Worm (Caenorhabditis elegans) whole organism, late embryonic: Measurements from ENCODE around the gene pcp-4.

Experiments
- C08G9.2 ChIP-seq: sonication (generic microtip); optimal IDR thresholded peaks from 2 replicates; lab custom pipeline; 2016; ENCODE audit warnings: mild to moderate bottlenecking, missing genetic modification characterization, moderate library complexity, missing compliant biosample characterization
- F13H6.1 ChIP-seq: sonication (generic microtip); optimal IDR thresholded peaks from 2 replicates; lab custom pipeline; 2016; ENCODE audit warnings: missing genetic modification characterization, missing compliant biosample characterization
- Y22D7AL.16 ChIP-seq: sonication (generic microtip); optimal IDR thresholded peaks from 2 replicates; lab custom pipeline; 2016; ENCODE audit warnings: missing genetic modification characterization, missing compliant biosample characterization
- ama-1 ChIP-seq: fragments of 150-350 bp; optimal IDR thresholded peaks from 2 replicates; lab custom pipeline; 2014
- ceh-14 ChIP-seq: sonication (generic microtip); optimal IDR thresholded peaks from 2 replicates; lab custom pipeline; 2016; ENCODE audit warnings: missing genotype, missing genetic modification characterization, missing compliant biosample characterization
- ceh-18 ChIP-seq: sonication (generic microtip); optimal IDR thresholded peaks from 2 replicates; lab custom pipeline; 2016; ENCODE audit warnings: missing genetic modification characterization, missing compliant biosample characterization
- ceh-24 ChIP-seq: sonication (generic microtip); optimal IDR thresholded peaks from 2 replicates; lab custom pipeline; 2016; ENCODE audit warnings: mild to moderate bottlenecking, missing genetic modification characterization, missing compliant biosample characterization
- ceh-30 ChIP-seq: fragments of 150-350 bp; optimal IDR thresholded peaks from 2 replicates; lab custom pipeline; 2014; ENCODE audit warnings: missing biosample characterization, missing genetic modification characterization
- ceh-31 ChIP-seq: sonication (generic microtip); optimal IDR thresholded peaks from 2 replicates; lab custom pipeline; 2016; ENCODE audit warnings: missing genetic modification characterization, missing compliant biosample characterization
- che-1 ChIP-seq: sonication (generic microtip); optimal IDR thresholded peaks from 2 replicates; lab custom pipeline; 2016; ENCODE audit warnings: mild to moderate bottlenecking, missing genetic modification characterization, missing compliant biosample characterization
- dmd-4 ChIP-seq: sonication (generic microtip); optimal IDR thresholded peaks from 2 replicates; lab custom pipeline; 2016; ENCODE audit warnings: borderline replicate concordance, missing genetic modification characterization, missing compliant biosample characterization
- dve-1 ChIP-seq: sonication (generic microtip); optimal IDR thresholded peaks from 2 replicates; lab custom pipeline; 2017; ENCODE audit warnings: antibody characterized with exemption, mild to moderate bottlenecking, missing genetic modification characterization, missing compliant biosample characterization
- elt-2 ChIP-seq: sonication (generic microtip); optimal IDR thresholded peaks from 2 replicates; lab custom pipeline; 2016; ENCODE audit warnings: missing genetic modification reagents, missing genetic modification characterization, missing compliant biosample characterization
- fax-1 ChIP-seq: sonication (generic microtip); optimal IDR thresholded peaks from 2 replicates; lab custom pipeline; 2016; ENCODE audit warnings: missing genotype, missing genetic modification characterization, missing compliant biosample characterization
- fkh-10 ChIP-seq: fragments of 150-350 bp; optimal IDR thresholded peaks from 2 replicates; lab custom pipeline; 2014; ENCODE audit warnings: missing biosample characterization, missing genetic modification reagents, missing genetic modification characterization
- fkh-6 ChIP-seq: sonication (generic microtip); optimal IDR thresholded peaks from 2 replicates; lab custom pipeline; 2016; ENCODE audit warnings: missing genetic modification characterization, missing compliant biosample characterization
- gmeb-2 ChIP-seq: sonication (generic microtip); optimal IDR thresholded peaks from 2 replicates; lab custom pipeline; 2016; ENCODE audit warnings: missing genetic modification characterization, inconsistent platforms, missing compliant biosample characterization
- hlh-13 ChIP-seq: fragments of 200-800 bp; sonication (Bioruptor generic); optimal IDR thresholded peaks from 2 replicates; lab custom pipeline; 2018; ENCODE audit warnings: mild to moderate bottlenecking, missing genetic modification characterization, missing compliant biosample characterization
- hlh-30 ChIP-seq: sonication (generic microtip); optimal IDR thresholded peaks from 2 replicates; lab custom pipeline; 2017; ENCODE audit warnings: antibody characterized with exemption, missing genetic modification characterization, missing compliant biosample characterization; ENCODE audit not compliant: insufficient read depth
- hlh-6 ChIP-seq: sonication (generic microtip); optimal IDR thresholded peaks from 2 replicates; lab custom pipeline; 2016; ENCODE audit warnings: missing genotype, missing genetic modification characterization, missing compliant biosample characterization
- lin-11 ChIP-seq: fragments of 200-800 bp; sonication (Bioruptor generic); optimal IDR thresholded peaks from 2 replicates; lab custom pipeline; 2018; ENCODE audit warnings: mild to moderate bottlenecking, missing genetic modification characterization, missing compliant biosample characterization
- mec-3 ChIP-seq: sonication (generic microtip); optimal IDR thresholded peaks from 2 replicates; lab custom pipeline; 2016; ENCODE audit warnings: borderline replicate concordance, missing genetic modification characterization, missing compliant biosample characterization
- nhr-11 ChIP-seq: fragments of 150-350 bp; optimal IDR thresholded peaks from 2 replicates; lab custom pipeline; 2014; ENCODE audit warnings: missing biosample characterization, missing genetic modification characterization
- npax-4 ChIP-seq: sonication (generic microtip); optimal IDR thresholded peaks from 2 replicates; lab custom pipeline; 2016; ENCODE audit warnings: missing genetic modification characterization, missing compliant biosample characterization
- odd-2 ChIP-seq: sonication (generic microtip); optimal IDR thresholded peaks from 2 replicates; lab custom pipeline; 2017; ENCODE audit warnings: antibody characterized with exemption, mild to moderate bottlenecking, missing genetic modification characterization, missing compliant biosample characterization
- pag-3 ChIP-seq: sonication (generic microtip); optimal IDR thresholded peaks from 2 replicates; lab custom pipeline; 2016; ENCODE audit warnings: missing compliant biosample characterization, missing genetic modification characterization, borderline replicate concordance
- pax-1 ChIP-seq: fragments of 150-350 bp; optimal IDR thresholded peaks from 2 replicates; lab custom pipeline; 2014; ENCODE audit warnings: missing biosample characterization, missing genetic modification characterization
- pha-2 ChIP-seq: sonication (generic microtip); optimal IDR thresholded peaks from 2 replicates; lab custom pipeline; 2017; ENCODE audit warnings: mild to moderate bottlenecking, missing genetic modification characterization, missing compliant biosample characterization
- pha-4 ChIP-seq: fragments of 150-350 bp; optimal IDR thresholded peaks from 2 replicates; lab custom pipeline; 2018; ENCODE audit warnings: missing biosample characterization, missing genetic modification reagents, missing genetic modification characterization
- ref-2 ChIP-seq: sonication (generic microtip); optimal IDR thresholded peaks from 2 replicates; lab custom pipeline; 2016; ENCODE audit warnings: missing genetic modification characterization, missing compliant biosample characterization
- rnt-1 ChIP-seq: sonication (generic microtip); optimal IDR thresholded peaks from 2 replicates; lab custom pipeline; 2016; ENCODE audit warnings: missing genetic modification characterization, missing compliant biosample characterization
- syd-9 ChIP-seq: sonication (generic microtip); optimal IDR thresholded peaks from 2 replicates; lab custom pipeline; 2016; ENCODE audit warnings: mild to moderate bottlenecking, missing genetic modification characterization, moderate library complexity, missing compliant biosample characterization
- tbx-7 ChIP-seq: sonication (generic microtip); optimal IDR thresholded peaks from 2 replicates; lab custom pipeline; 2016; ENCODE audit warnings: missing genotype, missing genetic modification characterization, missing compliant biosample characterization
- unc-3 ChIP-seq, 2 experiments: fragments of 200-800 bp in 1 of 2; sonication (Bioruptor generic) in 1 of 2; sonication (generic microtip) in 1 of 2; conservative IDR thresholded peaks in 1 of 2; optimal IDR thresholded peaks in 1 of 2; 2 replicates each; pipeline versions ENCODE4 v1.3.6 to Lab custom; 2016 to 2022; ENCODE audit warnings: missing compliant biosample characterization in 2 of 2, missing genetic modification characterization in 2 of 2, missing genetic modification reagents in 1 of 2
- unc-42 ChIP-seq: sonication (generic microtip); optimal IDR thresholded peaks from 2 replicates; lab custom pipeline; 2016; ENCODE audit warnings: missing genotype, missing genetic modification characterization, missing compliant biosample characterization
- unc-55 ChIP-seq: sonication (generic microtip); optimal IDR thresholded peaks from 2 replicates; lab custom pipeline; 2017; ENCODE audit warnings: missing biosample characterization, missing genetic modification reagents, missing genetic modification characterization
- unc-86 ChIP-seq: sonication (generic microtip); optimal IDR thresholded peaks from 2 replicates; lab custom pipeline; 2016; ENCODE audit warnings: missing genetic modification characterization, missing compliant biosample characterization
- zip-5 ChIP-seq: sonication (generic microtip); optimal IDR thresholded peaks from 2 replicates; lab custom pipeline; 2016; ENCODE audit warnings: missing genetic modification characterization, missing compliant biosample characterization
- ztf-16 ChIP-seq: sonication (generic microtip); optimal IDR thresholded peaks from 2 replicates; lab custom pipeline; 2017; ENCODE audit warnings: missing genetic modification characterization, missing compliant biosample characterization

pcp-4 gene

ce11 chrV:19856933-19857332, 26.1 kb upstream of the pcp-4 start:
- no peak for TF ChIP-seq pha-4
- TF ChIP-seq pax-1: no peak
- TF ChIP-seq tbx-7 (tag; lab: Kevin White, UChicago): no peak
- TF ChIP-seq rnt-1: no peak
- TF ChIP-seq elt-2: no peak
- TF ChIP-seq zip-5: no peak
- no peak for TF ChIP-seq gmeb-2 (tag; lab: Kevin White, UChicago)
- no peak for TF ChIP-seq Y22D7AL.16 (tag; lab: Kevin White, UChicago)
- no peak for TF ChIP-seq dmd-4 (tag; lab: Kevin White, UChicago)
- TF ChIP-seq pag-3 (tag; lab: Kevin White, UChicago): no peak
- TF ChIP-seq ceh-31 (tag; lab: Kevin White, UChicago): no peak
- no peak for TF ChIP-seq nhr-11 (tag; lab: Kevin White, UChicago)
- no peak for TF ChIP-seq hlh-13 (GFP tag; lab: Kevin White, UChicago)
- TF ChIP-seq ceh-18 (tag; lab: Kevin White, UChicago): no peak

DNA sequence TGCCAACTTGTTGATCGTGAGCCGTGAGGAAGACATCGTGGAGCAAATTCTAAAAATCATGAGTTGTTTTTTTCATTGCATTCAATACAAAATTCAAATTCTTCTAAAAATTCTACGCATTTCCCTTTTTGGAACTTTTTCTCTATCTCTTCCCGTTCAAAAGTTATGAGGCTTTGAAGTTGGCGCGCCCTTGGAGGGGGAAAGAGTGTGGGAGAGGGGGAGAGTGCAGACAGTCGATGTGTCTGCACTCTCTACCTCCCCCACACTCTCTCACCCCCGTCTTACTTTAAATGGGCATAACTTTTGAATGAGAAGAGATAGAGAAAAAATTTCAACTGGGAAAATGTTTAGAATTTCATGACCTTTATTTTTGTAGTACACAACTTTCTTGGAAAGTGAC, 25.5 kb upstream of the pcp-4 start:
- TF ChIP-seq fkh-10 (GFP tag; lab: Kevin White, UChicago): no peak
- TF ChIP-seq ceh-31 (tag; lab: Kevin White, UChicago): no peak
- no peak for TF ChIP-seq ztf-16 (tag; lab: Kevin White, UChicago)

- no peak for TF ChIP-seq rnt-1
- TF ChIP-seq npax-4 (tag; lab: Kevin White, UChicago): no peak
- TF ChIP-seq fkh-10 (GFP tag; lab: Kevin White, UChicago): no peak
- no peak for TF ChIP-seq syd-9
These were observed 22.8 kb upstream of the pcp-4 start for ce11 chrV:19853610-19854009.

DNA sequence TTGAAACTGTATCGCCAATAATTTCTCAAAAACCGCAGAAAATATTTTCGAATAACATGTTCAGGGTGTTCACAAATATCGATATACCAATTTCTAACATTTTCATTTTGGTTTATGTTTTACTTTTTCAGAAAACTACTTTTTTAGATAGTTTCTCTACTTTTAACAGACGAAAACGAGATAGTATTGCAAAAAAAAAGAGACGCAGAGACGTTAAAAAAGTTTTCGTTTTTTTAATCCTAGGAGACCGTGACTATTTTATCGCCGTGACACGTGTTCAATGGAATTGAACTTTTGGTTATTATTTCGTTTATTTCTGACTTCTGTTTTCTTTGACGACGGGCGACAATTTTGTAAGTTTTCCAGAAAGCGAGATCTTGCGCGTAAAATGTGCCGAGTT, 17.2 kb upstream of the pcp-4 start, which contains the start of gene Y116F11B.7:
Gene Y116F11B.7 (plus strand): TSS at position 301 of the 400 bp plus-strand sequence.
- TF ChIP-seq che-1: no peak
- no peak for TF ChIP-seq pha-4
- no peak for TF ChIP-seq unc-3 (GFP tag; conservative IDR thresholded peaks at IDR 0.05; lab: Robert Waterston, UW)
- TF ChIP-seq unc-3 (tag; optimal IDR thresholded peaks at IDR 0.05; lab: Kevin White, UChicago): no peak
- no peak for TF ChIP-seq zip-5
- no peak for TF ChIP-seq lin-11 (tag; lab: Kevin White, UChicago)
- TF ChIP-seq hlh-6 (tag; lab: Kevin White, UChicago): no peak
- TF ChIP-seq fkh-10 (GFP tag; lab: Kevin White, UChicago): no peak
- TF ChIP-seq pha-2 (tag; lab: Kevin White, UChicago): no peak
- TF ChIP-seq mec-3 (tag; lab: Kevin White, UChicago): no peak
- TF ChIP-seq C08G9.2 (tag; lab: Kevin White, UChicago): no peak
- no peak for TF ChIP-seq ceh-30 (tag; lab: Kevin White, UChicago)
- TF ChIP-seq ceh-24 (tag; lab: Kevin White, UChicago): no peak

DNA sequence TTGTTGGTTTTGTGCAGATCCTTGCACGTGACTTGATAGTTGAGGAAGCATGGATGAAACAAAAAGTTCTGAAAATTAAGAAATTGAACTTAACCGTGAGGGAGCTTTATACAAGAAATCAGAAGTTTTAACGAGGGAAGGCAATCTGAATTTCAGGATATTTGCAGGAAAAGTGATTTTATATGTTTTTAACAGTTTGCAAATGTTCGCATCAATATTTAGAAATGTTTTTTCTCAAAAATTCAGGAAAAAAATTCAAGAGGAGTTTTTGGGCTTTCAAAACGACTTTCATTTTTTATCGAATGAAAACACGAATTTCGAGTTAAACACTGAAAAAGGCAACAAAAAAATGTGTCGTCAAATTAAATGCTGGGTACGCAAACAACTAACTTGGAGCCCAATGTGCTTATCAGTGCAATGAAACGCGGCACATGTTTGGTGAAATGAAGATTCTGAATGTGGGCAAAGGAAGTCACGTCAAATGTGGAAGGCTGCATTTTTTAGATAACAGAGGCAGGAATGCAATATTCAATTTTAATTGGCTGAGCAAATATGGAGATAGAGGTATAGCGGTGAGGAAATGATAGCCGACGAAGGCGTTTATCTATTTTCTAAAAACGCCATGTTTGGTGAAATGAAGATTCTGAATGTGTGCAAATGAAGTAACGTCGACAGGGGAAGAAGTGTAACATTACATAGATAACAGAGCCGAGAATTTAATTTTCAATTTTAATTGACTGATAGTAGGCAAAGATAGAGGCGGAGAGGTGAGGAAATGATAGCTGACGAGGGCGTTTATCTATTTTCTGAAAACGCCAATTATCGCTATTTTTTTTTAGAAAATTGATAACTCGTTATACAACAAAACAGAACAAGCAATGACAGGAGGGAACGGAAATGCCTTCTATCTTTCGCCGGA, 15.4 kb upstream of the pcp-4 start, which contains the start of gene Y116F11B.6:
Gene Y116F11B.6 (minus strand): TSS at position 51 of the 919 bp plus-strand sequence.
- TF ChIP-seq pag-3 (tag; lab: Kevin White, UChicago) (no peak), ceh-18 (tag; lab: Kevin White, UChicago) (no peak), F13H6.1 (tag; lab: Kevin White, UChicago) (no peak), hlh-30 (tag; lab: Kevin White, UChicago) (no peak), elt-2 (peak; percentile 55)

DNA sequence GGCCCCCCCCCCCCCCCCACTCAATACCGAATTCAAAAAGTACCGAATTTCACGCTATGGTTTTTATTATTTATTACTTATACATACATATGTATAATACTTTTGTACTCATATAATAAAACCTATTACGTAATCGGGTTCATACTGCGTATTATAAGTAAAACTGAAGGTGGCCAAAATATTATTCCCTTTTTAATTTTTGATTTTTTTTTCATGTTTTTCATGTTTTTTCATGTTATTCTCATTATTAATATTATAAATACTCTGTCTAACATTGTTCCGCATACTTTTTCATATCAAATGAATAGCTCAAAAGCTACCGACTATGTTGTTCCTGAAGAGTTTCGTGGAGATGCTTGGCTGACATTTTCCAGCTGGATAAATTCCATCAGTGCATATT, 5.3 kb upstream of the pcp-4 start, which contains the start of gene srw-38:
Gene srw-38 (plus strand): TSS at position 301 of the 400 bp plus-strand sequence.
- TF ChIP-seq fax-1 (no peak), ceh-24 (tag; lab: Kevin White, UChicago) (no peak), hlh-13 (GFP tag; lab: Kevin White, UChicago) (no peak), fkh-10 (GFP tag; lab: Kevin White, UChicago) (no peak), unc-55 (GFP tag; lab: Kevin White, UChicago) (no peak), mec-3 (tag; lab: Kevin White, UChicago) (no peak), ref-2 (no peak), dve-1 (tag; lab: Kevin White, UChicago) (no peak), ceh-14 (tag; lab: Kevin White, UChicago) (no peak), hlh-6 (tag; lab: Kevin White, UChicago) (no peak), fkh-6 (no peak), unc-86 (tag; lab: Kevin White, UChicago) (no peak), unc-42 (tag; lab: Kevin White, UChicago) (no peak), lin-11 (tag; lab: Kevin White, UChicago) (no peak), ama-1 (lab: Kevin White, UChicago) (no peak), ztf-16 (tag; lab: Kevin White, UChicago) (no peak), odd-2 (tag; lab: Kevin White, UChicago) (no peak), F13H6.1 (tag; lab: Kevin White, UChicago) (no peak)
